Worm (Caenorhabditis elegans): Measurements from ENCODE around the gene vit-5.

The vit-5 gene

DNA sequence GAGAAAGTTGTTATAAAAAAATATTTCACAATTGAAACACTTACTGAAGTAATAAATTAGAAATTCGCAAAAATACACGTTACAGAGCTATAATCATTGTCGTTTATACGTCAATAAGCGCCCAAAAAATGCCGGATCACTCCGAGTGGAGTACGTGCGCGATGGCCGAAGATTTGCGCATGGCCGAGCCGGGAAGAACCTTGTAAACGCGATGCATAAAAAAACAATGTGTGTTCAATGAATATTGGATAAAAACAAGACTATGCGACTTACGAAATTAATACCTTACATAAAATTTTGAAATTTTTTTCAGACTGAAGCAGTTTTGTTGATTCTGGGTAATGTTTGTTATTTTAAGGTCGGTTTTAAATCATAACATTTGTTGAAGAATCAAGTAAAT, 24.2 kb upstream of the vit-5 start, which contains the start of gene sorf-1 (continued):
- TF ChIP-seq nhr-47 (tag; optimal IDR thresholded peaks at IDR 0.05) (peak; percentile 58), tlp-1 (tag; optimal IDR thresholded peaks at IDR 0.05) (no peak), ets-5 (GFP tag; IDR thresholded peaks at IDR 0.05) (no peak), dsc-1 (tag; optimal IDR thresholded peaks at IDR 0.05) (peak; percentile 63), C34B4.2 (tag; optimal IDR thresholded peaks at IDR 0.05) (no peak), hpl-2 (GFP tag; optimal IDR thresholded peaks at IDR 0.05) (no peak), snu-23 (GFP tag; optimal IDR thresholded peaks at IDR 0.05) (peak; percentile 59), F16B12.6 (tag; optimal IDR thresholded peaks at IDR 0.05) (no peak)

DNA sequence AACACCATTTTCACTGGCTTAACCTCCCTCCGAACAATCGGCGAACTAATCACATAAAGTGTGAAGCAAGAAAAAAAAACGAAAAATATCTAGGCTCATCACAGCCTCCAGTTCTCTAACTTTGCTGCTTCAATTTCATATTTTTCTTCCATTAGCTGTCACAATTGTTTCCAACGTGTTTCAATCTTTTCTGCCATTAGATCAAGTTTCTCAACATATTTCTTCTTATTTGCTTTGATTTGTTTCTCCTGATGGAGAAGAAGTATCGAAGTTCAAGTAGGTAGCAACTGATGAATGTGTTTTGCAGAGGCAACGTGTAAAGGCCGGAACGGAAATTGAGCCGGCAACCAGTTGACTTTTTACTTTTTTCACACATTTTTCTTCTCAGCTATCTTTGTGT, 23.1 kb upstream of the vit-5 start, which contains the start of gene ZK563.7:
Gene ZK563.7, plus strand, starts transcription at position 301 of the 400 bp plus-strand sequence.
- TF ChIP-seq nhr-76 (tag; optimal IDR thresholded peaks at IDR 0.05) (no peak), nhr-85 (tag) (peak; percentile 43), ztf-4 (tag; optimal IDR thresholded peaks at IDR 0.05) (no peak), fkh-8 (tag; optimal IDR thresholded peaks at IDR 0.05) (no peak)

DNA sequence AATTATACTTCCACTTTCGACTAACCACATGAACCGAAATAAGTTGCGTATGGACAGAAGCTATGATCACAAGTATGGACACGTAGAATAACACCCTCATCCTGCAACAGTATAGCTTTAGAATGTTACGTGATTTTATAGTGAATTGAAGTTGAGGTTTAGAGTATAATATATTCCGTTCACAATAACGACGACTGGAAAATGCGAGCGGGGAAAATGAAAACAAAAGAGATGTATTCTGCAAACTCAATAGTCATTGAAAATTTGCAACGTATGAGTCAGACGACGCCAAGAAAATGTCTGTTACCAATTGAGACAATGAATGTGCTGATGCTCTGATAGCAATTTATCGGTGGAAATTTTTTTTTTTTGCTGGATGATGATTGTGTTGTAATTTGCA, 17.9 kb upstream of the vit-5 start, which contains the start of gene acp-1:
Gene acp-1, minus strand, starts transcription at position 101 of the 400 bp plus-strand sequence.
- TF ChIP-seq ztf-11 (tag; optimal IDR thresholded peaks at IDR 0.05) (no peak), isw-1 (GFP tag; IDR thresholded peaks at IDR 0.05) (no peak), C16A3.4 (tag; optimal IDR thresholded peaks at IDR 0.05) (no peak), nhr-77 (tag; optimal IDR thresholded peaks at IDR 0.05) (no peak), snpc-4 (tag; optimal IDR thresholded peaks at IDR 0.05) (no peak), unc-30 (tag; optimal IDR thresholded peaks at IDR 0.05) (no peak), jun-1 (tag; optimal IDR thresholded peaks at IDR 0.05) (no peak), fkh-10 (GFP tag; optimal IDR thresholded peaks at IDR 0.05) (no peak), nhr-84 (tag; optimal IDR thresholded peaks at IDR 0.05) (no peak), mdl-1 (tag; optimal IDR thresholded peaks at IDR 0.05) (no peak), zag-1 (tag; optimal IDR thresholded peaks at IDR 0.05) (no peak), snu-23 (GFP tag; optimal IDR thresholded peaks at IDR 0.05) (no peak), unc-62 (GFP tag; optimal IDR thresholded peaks at IDR 0.05) (no peak), unc-86 (tag; optimal IDR thresholded peaks at IDR 0.05) (no peak), hlh-4 (tag; optimal IDR thresholded peaks at IDR 0.05) (no peak), aha-1 (tag; optimal IDR thresholded peaks at IDR 0.05) (no peak)

DNA sequence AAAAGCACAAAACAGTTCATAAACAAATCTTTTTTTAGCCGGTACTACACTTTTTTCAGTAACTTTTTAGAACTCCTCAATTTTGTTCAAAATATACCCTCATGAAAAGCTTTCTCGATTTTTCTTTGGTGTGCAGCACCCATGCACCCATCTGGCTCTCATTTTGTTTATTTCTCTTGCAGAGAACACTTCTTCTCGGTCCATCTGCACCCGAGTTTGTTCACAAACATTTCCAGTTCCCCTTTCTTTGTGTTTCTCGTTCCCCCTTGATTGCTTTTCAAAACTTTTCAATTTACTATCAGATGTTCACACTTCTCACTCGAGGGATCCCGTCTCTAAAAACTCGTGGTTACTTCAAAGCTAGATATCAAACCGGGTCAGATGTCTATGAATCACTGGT, 9.7 kb upstream of the vit-5 start, which contains the start of gene slcf-2:
Gene slcf-2, plus strand, starts transcription at position 301 of the 400 bp plus-strand sequence.
- TF ChIP-seq dsc-1 (tag; optimal IDR thresholded peaks at IDR 0.05) = peak; percentile 71
- TF ChIP-seq irx-1 (tag; optimal IDR thresholded peaks at IDR 0.05) = no peak

- no peak for TF ChIP-seq lin-13 (GFP tag; optimal IDR thresholded peaks at IDR 0.05)
- TF ChIP-seq blmp-1 (tag; optimal IDR thresholded peaks at IDR 0.05) = peak; percentile 70
Measured at ce11 chrX:3396735-3397134, 6.5 kb upstream of the vit-5 start.

ce11 chrX:3399917-3400316, 3.4 kb upstream of the vit-5 start, which contains the start of gene cht-1:
Gene cht-1, minus strand, starts transcription at chrX:3400017.
- TF ChIP-seq unc-98 (GFP tag; IDR thresholded peaks at IDR 0.05) (no peak), sptf-1 (tag; optimal IDR thresholded peaks at IDR 0.05) (no peak), isw-1 (GFP tag; IDR thresholded peaks at IDR 0.05) (no peak), unc-86 (tag; optimal IDR thresholded peaks at IDR 0.05) (no peak), ztf-4 (tag; optimal IDR thresholded peaks at IDR 0.05) (no peak), ces-1 (GFP tag; optimal IDR thresholded peaks at IDR 0.05) (no peak), egl-27 (tag; optimal IDR thresholded peaks at IDR 0.05) (no peak), ceh-82 (tag; optimal IDR thresholded peaks at IDR 0.05) (no peak), nhr-76 (tag; optimal IDR thresholded peaks at IDR 0.05) (no peak), nhr-237 (tag; optimal IDR thresholded peaks at IDR 0.05) (no peak), mdl-1 (tag; optimal IDR thresholded peaks at IDR 0.05) (no peak), lin-14 (GFP tag; optimal IDR thresholded peaks at IDR 0.05) (no peak)

Measured in whole organism, L1 larva.